Worm (Caenorhabditis elegans) whole organism, L2 larva: ENCODE results near the gene dis-3.

ENCODE experiments used
- alr-1 ChIP-seq: fragments of 150-350 bp; optimal IDR thresholded peaks from 2 replicates; lab custom pipeline; 2014; ENCODE audit warnings: missing biosample characterization, missing genetic modification characterization
- aly-2 ChIP-seq: fragments of 150-350 bp; optimal IDR thresholded peaks from 2 replicates; lab custom pipeline; 2014; ENCODE audit warnings: missing biosample characterization, missing genetic modification characterization
- ama-1 ChIP-seq: fragments of 150-350 bp; optimal IDR thresholded peaks from 2 replicates; lab custom pipeline; 2018; ENCODE audit warnings: inconsistent platforms
- lin-11 ChIP-seq: fragments of 150-350 bp; sonication (generic microtip); optimal IDR thresholded peaks from 2 replicates; lab custom pipeline; 2014; ENCODE audit warnings: missing biosample characterization, missing genetic modification characterization, inconsistent platforms, mixed read lengths
- lin-39 ChIP-seq: fragments of 150-350 bp; optimal IDR thresholded peaks from 2 replicates; lab custom pipeline; 2014; ENCODE audit warnings: missing biosample characterization, missing genetic modification reagents, missing genetic modification characterization
- nhr-10 ChIP-seq: sonication (generic microtip); optimal IDR thresholded peaks from 2 replicates; lab custom pipeline; 2017; ENCODE audit warnings: missing biosample characterization, missing genetic modification characterization
- nhr-12 ChIP-seq: fragments of 150-350 bp; optimal IDR thresholded peaks from 2 replicates; lab custom pipeline; 2014; ENCODE audit warnings: missing biosample characterization, missing genetic modification characterization
- snpc-4 ChIP-seq: fragments of 150-350 bp; optimal IDR thresholded peaks from 2 replicates; lab custom pipeline; 2014; ENCODE audit warnings: missing biosample characterization, missing genetic modification characterization
- unc-62 ChIP-seq: fragments of 150-350 bp; optimal IDR thresholded peaks from 2 replicates; lab custom pipeline; 2014; ENCODE audit warnings: missing biosample characterization, missing genetic modification reagents, missing genetic modification characterization
- ztf-1 ChIP-seq: fragments of 200-800 bp; sonication (Bioruptor generic); conservative IDR thresholded peaks from 2 replicates; pipeline ENCODE4 v1.3.6; 2022; ENCODE audit warnings: missing genetic modification characterization, missing compliant biosample characterization

- TF ChIP-seq alr-1 (tag; lab: Kevin White, UChicago), result no peak
- no peak for TF ChIP-seq unc-62 (GFP tag; lab: Kevin White, UChicago)
- TF ChIP-seq ztf-1 (GFP tag; lab: Robert Waterston, UW), result no peak
- TF ChIP-seq nhr-10, result no peak
- TF ChIP-seq lin-11 (tag; lab: Kevin White, UChicago), result no peak
- TF ChIP-seq ama-1, result no peak
- TF ChIP-seq aly-2 (tag; lab: Kevin White, UChicago), result no peak
- no peak for TF ChIP-seq lin-39
- TF ChIP-seq snpc-4 (tag; lab: Kevin White, UChicago), result no peak
- no peak for TF ChIP-seq nhr-12 (tag; lab: Kevin White, UChicago)
Observed at ce11 chrIV:10116765-10117164, 19.8 kb downstream of the dis-3 start.
